Worm (Caenorhabditis elegans): ENCODE data around the gene ZK1307.8.

The ZK1307.8 gene

ce11 chrII:9656210-9656755, 31.9 kb downstream of the ZK1307.8 start, which contains the start of gene gstk-1:
Gene gstk-1 (plus strand): TSS chrII:9656705.
- peak in 1 of 2 experiments; percentile 60 for TF ChIP-seq mdl-1 (tag; optimal IDR thresholded peaks at IDR 0.05)
- peak; percentile 84 for TF ChIP-seq lin-13 (GFP tag; optimal IDR thresholded peaks at IDR 0.05)
- peak; percentile 55; the same call in 1 of the 2 replicates for TF ChIP-seq php-3 (GFP tag; IDR thresholded peaks at IDR 0.05)
- peak; percentile 47; the same call in 1 of the 2 replicates for TF ChIP-seq ceh-20 (GFP tag; IDR thresholded peaks at IDR 0.05)
- TF ChIP-seq D1046.2 (GFP tag; IDR thresholded peaks at IDR 0.05), result no peak
- no peak for TF ChIP-seq F37D6.2 (tag; optimal IDR thresholded peaks at IDR 0.05)
- TF ChIP-seq hmg-1.1 (GFP tag; IDR thresholded peaks at IDR 0.05), result no peak
- TF ChIP-seq rbr-2 (tag; optimal IDR thresholded peaks at IDR 0.05), result no peak
- TF ChIP-seq ama-1 (optimal IDR thresholded peaks at IDR 0.05), result no peak
- no peak for TF ChIP-seq lin-1 (GFP tag; IDR thresholded peaks at IDR 0.05)
- no peak for TF ChIP-seq daf-16 (GFP tag; optimal IDR thresholded peaks at IDR 0.05)
- peak; percentile 65 for TF ChIP-seq daf-16 (tag; optimal IDR thresholded peaks at IDR 0.05)
- no peak for TF ChIP-seq jun-1 (tag; optimal IDR thresholded peaks at IDR 0.05)
- TF ChIP-seq zip-11 (GFP tag; IDR thresholded peaks at IDR 0.05), result no peak
- no peak for TF ChIP-seq daf-19 (GFP tag; conservative IDR thresholded peaks at IDR 0.05)
- TF ChIP-seq spr-1 (tag; optimal IDR thresholded peaks at IDR 0.05), result no peak
- no peak for TF ChIP-seq daf-12 (tag; optimal IDR thresholded peaks at IDR 0.05)
- no peak for TF ChIP-seq lim-7 (GFP tag; IDR thresholded peaks at IDR 0.05)
- no peak for TF ChIP-seq aly-2 (tag; optimal IDR thresholded peaks at IDR 0.05)
- TF ChIP-seq fkh-10 (GFP tag; optimal IDR thresholded peaks at IDR 0.05), result no peak
- no peak for TF ChIP-seq ceh-62 (tag; optimal IDR thresholded peaks at IDR 0.05)
- TF ChIP-seq tra-1 (GFP tag; IDR thresholded peaks at IDR 0.05), result no peak
- no peak for TF ChIP-seq F44E2.7 (GFP tag; IDR thresholded peaks at IDR 0.05)
- TF ChIP-seq nhr-42 (GFP tag; IDR thresholded peaks at IDR 0.05), result no peak
- no peak for TF ChIP-seq hlh-30 (tag; optimal IDR thresholded peaks at IDR 0.05; ENCODE audit: insufficient read depth)
- no peak for TF ChIP-seq unc-130 (GFP tag; optimal IDR thresholded peaks at IDR 0.05)
- no peak for TF ChIP-seq nhr-77 (tag; optimal IDR thresholded peaks at IDR 0.05)
- no peak for TF ChIP-seq hif-1 (tag; optimal IDR thresholded peaks at IDR 0.05)
- TF ChIP-seq nhr-25 (tag; optimal IDR thresholded peaks at IDR 0.05; ENCODE audit: borderline replicate concordance, insufficient read depth), result no peak
- TF ChIP-seq spr-3 (GFP tag; optimal IDR thresholded peaks at IDR 0.05), result no peak
- no peak for TF ChIP-seq arid-1 (GFP tag; conservative IDR thresholded peaks at IDR 0.05)
- peak; percentile 58 for TF ChIP-seq dve-1 (tag; optimal IDR thresholded peaks at IDR 0.05; ENCODE audit: insufficient read depth)
- no peak for TF ChIP-seq dpl-1 (GFP tag; optimal IDR thresholded peaks at IDR 0.05)
- no peak for TF ChIP-seq duxl-1 (tag; optimal IDR thresholded peaks at IDR 0.05; ENCODE audit: poor library complexity)
- no peak for TF ChIP-seq set-16 (GFP tag; IDR thresholded peaks at IDR 0.05)
- no peak for TF ChIP-seq lsy-2 (tag; optimal IDR thresholded peaks at IDR 0.05)
- peak; percentile 98 for TF ChIP-seq mxl-3 (GFP tag; optimal IDR thresholded peaks at IDR 0.05)
- TF ChIP-seq nhr-48 (tag; optimal IDR thresholded peaks at IDR 0.05), result peak; percentile 67
- peak; percentile 68 for TF ChIP-seq hlh-11 (tag; optimal IDR thresholded peaks at IDR 0.05)
- no peak for TF ChIP-seq zip-2 (tag; optimal IDR thresholded peaks at IDR 0.05)
- no peak for TF ChIP-seq lin-29 (GFP tag; IDR thresholded peaks at IDR 0.05)
- TF ChIP-seq egl-27 (tag; optimal IDR thresholded peaks at IDR 0.05), result no peak
- TF ChIP-seq ZK337.2 (GFP tag; IDR thresholded peaks at IDR 0.05), result no peak
- no peak for TF ChIP-seq pha-4 (GFP tag; IDR thresholded peaks at IDR 0.05)
- no peak for TF ChIP-seq pha-4 (tag; optimal IDR thresholded peaks at IDR 0.05)
- TF ChIP-seq tag-97 (GFP tag; IDR thresholded peaks at IDR 0.05), result no peak
- TF ChIP-seq mes-2 (tag; optimal IDR thresholded peaks at IDR 0.05; ENCODE audit: poor library complexity, severe bottlenecking), result no peak
- peak; percentile 22 for TF ChIP-seq pqm-1 (tag; optimal IDR thresholded peaks at IDR 0.05)
- no peak for TF ChIP-seq ceh-28 (tag; optimal IDR thresholded peaks at IDR 0.05)
- no peak for TF ChIP-seq ceh-32 (tag; optimal IDR thresholded peaks at IDR 0.05; ENCODE audit: poor library complexity)
- no peak for TF ChIP-seq F10B5.3 (tag; optimal IDR thresholded peaks at IDR 0.05)

Measured in whole organism, L4 larva.